Fruit fly (Drosophila melanogaster): ENCODE results near the gene ome.

DNA sequence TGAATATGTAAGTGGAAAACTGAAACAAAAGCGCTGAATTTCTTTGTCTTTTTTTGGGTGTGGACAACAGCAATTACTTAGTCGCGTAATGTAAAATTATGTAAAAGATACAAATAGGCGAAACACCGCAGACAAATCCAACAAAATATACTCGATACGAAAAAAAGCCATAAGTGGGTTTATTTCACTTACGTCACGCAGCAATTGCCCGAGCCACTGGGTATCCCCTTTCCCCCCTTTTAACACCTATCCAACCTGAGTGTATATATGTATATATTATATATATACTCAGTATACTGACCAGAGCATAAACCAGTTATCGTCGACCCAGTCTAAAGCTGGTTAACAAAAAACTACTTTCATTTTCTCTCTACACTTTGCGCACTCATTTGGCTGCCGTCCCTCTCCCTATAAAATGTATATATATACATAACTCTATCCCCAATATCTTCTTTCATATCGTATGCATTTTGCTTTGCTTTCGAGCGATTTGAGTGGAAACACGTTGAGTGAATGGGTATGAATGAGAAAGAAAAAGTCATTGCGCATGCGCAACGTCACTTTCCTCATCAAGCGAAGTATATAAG lies 70.6 kb downstream of the ome start:
- no peak for TF ChIP-seq CG34367 (tag; optimal IDR thresholded peaks at IDR 0.05)
- no peak for TF ChIP-seq Pif1B (GFP tag; optimal IDR thresholded peaks at IDR 0.05)
- TF ChIP-seq CG17806 (tag; optimal IDR thresholded peaks at IDR 0.05): no peak
- TF ChIP-seq CG4496 (GFP tag; IDR thresholded peaks at IDR 0.05): no peak
- no peak for TF ChIP-seq Pif1A (GFP tag; optimal IDR thresholded peaks at IDR 0.05)
- no peak for TF ChIP-seq Ets98B (GFP tag; IDR thresholded peaks at IDR 0.05)
- TF ChIP-seq CG15710 (tag; optimal IDR thresholded peaks at IDR 0.05): no peak
- TF ChIP-seq CG13204 (GFP tag; optimal IDR thresholded peaks at IDR 0.05): no peak
